Worm (Caenorhabditis elegans) whole organism, midembryonic: ENCODE data around the gene ins-19.

Experiments
- T22C8.4 ChIP-seq: fragments of 200-800 bp; sonication (Bioruptor generic); IDR thresholded peaks from 2 replicates; pipeline ENCODE4 v1.3.6; 2022; ENCODE audit warnings: missing genetic modification characterization, missing compliant biosample characterization
- flt-1 ChIP-seq: fragments of 200-800 bp; sonication (Bioruptor generic); IDR thresholded peaks from 2 replicates; pipeline ENCODE4 v1.3.6; 2022; ENCODE audit warnings: missing genetic modification characterization, missing compliant biosample characterization
- klf-2 ChIP-seq: fragments of 200-800 bp; sonication (Bioruptor generic); conservative IDR thresholded peaks from 2 replicates; pipeline ENCODE4 v1.3.6; 2022; ENCODE audit warnings: missing genetic modification reagents, missing genetic modification characterization, missing compliant biosample characterization
- med-1 ChIP-seq: sonication (generic microtip); optimal IDR thresholded peaks from 2 replicates; lab custom pipeline; 2017; ENCODE audit warnings: missing genetic modification characterization, mild to moderate bottlenecking, missing compliant biosample characterization, antibody characterized with exemption, missing genetic modification reagents; ENCODE audit not compliant: insufficient read depth
- tab-1 ChIP-seq: fragments of 200-800 bp; sonication (Bioruptor generic); IDR thresholded peaks from 2 replicates; pipeline ENCODE4 v1.3.6; 2022; ENCODE audit warnings: missing genetic modification characterization, missing compliant biosample characterization
- ztf-29 ChIP-seq: fragments of 200-800 bp; sonication (Bioruptor generic); IDR thresholded peaks from 2 replicates; pipeline ENCODE4 v1.3.6; 2022; ENCODE audit warnings: missing genetic modification reagents, missing genetic modification characterization, missing compliant biosample characterization

DNA sequence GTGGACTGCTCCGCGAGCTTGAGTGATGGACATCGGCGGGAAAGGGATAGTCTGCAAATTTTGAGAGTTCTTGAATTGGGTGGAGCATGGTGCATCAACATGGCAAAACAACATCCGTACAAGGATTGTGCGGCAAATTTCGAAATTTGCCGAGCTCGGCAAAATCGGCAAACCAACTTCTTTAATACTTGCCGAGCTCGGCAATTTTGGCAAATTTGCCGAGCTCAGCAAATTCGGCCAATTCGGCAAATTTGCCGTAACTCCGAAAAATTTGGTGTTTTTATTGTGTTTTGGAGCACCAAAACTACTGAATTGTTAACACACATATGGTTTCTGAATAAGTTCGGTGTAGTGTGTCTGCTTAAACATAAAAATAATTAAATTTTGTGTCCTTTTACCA lies 43.8 kb upstream of the ins-19 start, which contains the start of gene fbxc-55:
- TF ChIP-seq ztf-29 (GFP tag; lab: Robert Waterston, UW), result no peak
- TF ChIP-seq klf-2 (GFP tag; lab: Robert Waterston, UW), result no peak
- TF ChIP-seq T22C8.4 (GFP tag; lab: Robert Waterston, UW), result no peak
- TF ChIP-seq tab-1 (GFP tag; lab: Robert Waterston, UW), result no peak
- TF ChIP-seq med-1 (GFP tag; lab: Kevin White, UChicago), result no peak
- no peak for TF ChIP-seq flt-1
